Worm (Caenorhabditis elegans): ENCODE measurements around the gene mcm-3AP.
"Not testable (repeated sequence)": the region's sequence is repeated elsewhere in the genome, so short reads cannot be mapped to it uniquely, and the experiment has no call there.

The mcm-3AP gene

ce11 chrIV:7927852-7928251 is 20.6 kb upstream of the mcm-3AP start, which contains the start of gene gcy-8:
Gene gcy-8, plus strand, starts transcription at chrIV:7928152.
- TF ChIP-seq unc-62 (GFP tag; optimal IDR thresholded peaks at IDR 0.05), result no peak

ce11 chrIV:7931873-7932272 is 16.6 kb upstream of the mcm-3AP start:
- no peak for TF ChIP-seq unc-62 (GFP tag; optimal IDR thresholded peaks at IDR 0.05)

ce11 chrIV:7933733-7934132 is 14.7 kb upstream of the mcm-3AP start, which contains the start of gene bbs-2:
Gene bbs-2, plus strand, starts transcription at chrIV:7934033.
- no peak for TF ChIP-seq unc-62 (GFP tag; optimal IDR thresholded peaks at IDR 0.05)

ce11 chrIV:7938834-7939233 is 9.6 kb upstream of the mcm-3AP start, which contains the start of gene F20D12.7:
Gene F20D12.7, minus strand, starts transcription at chrIV:7938934.
- no peak for TF ChIP-seq unc-62 (GFP tag; optimal IDR thresholded peaks at IDR 0.05)

- TF ChIP-seq unc-62 (GFP tag; optimal IDR thresholded peaks at IDR 0.05), result no peak
Observed at ce11 chrIV:7940919-7941318, 7.6 kb upstream of the mcm-3AP start, which contains the start of gene exc-9. Gene exc-9, minus strand, starts transcription at chrIV:7941019.

ce11 chrIV:7943272-7943671 is 5.2 kb upstream of the mcm-3AP start:
- no peak for TF ChIP-seq unc-62 (GFP tag; optimal IDR thresholded peaks at IDR 0.05)

ce11 chrIV:7946457-7946856 is 2.0 kb upstream of the mcm-3AP start, which contains the start of gene czw-1:
Gene czw-1, minus strand, starts transcription at chrIV:7946825.
- no peak for TF ChIP-seq unc-62 (GFP tag; optimal IDR thresholded peaks at IDR 0.05)

- TF ChIP-seq unc-62 (GFP tag; optimal IDR thresholded peaks at IDR 0.05), result not testable (repeated sequence)
Observed at ce11 chrIV:7946899-7947499, 1.5 kb upstream of the mcm-3AP start, which contains the start of gene F20D12.12. Gene F20D12.12, plus strand, starts transcription at chrIV:7947440.

- TF ChIP-seq unc-62 (GFP tag; optimal IDR thresholded peaks at IDR 0.05), result no peak
Observed at ce11 chrIV:7954006-7954405, 5.5 kb downstream of the mcm-3AP start.

ce11 chrIV:7955849-7956248 is 7.4 kb downstream of the mcm-3AP start, which contains the start of gene ceh-19:
Gene ceh-19, minus strand, starts transcription at chrIV:7955949.
- no peak for TF ChIP-seq unc-62 (GFP tag; optimal IDR thresholded peaks at IDR 0.05)

- TF ChIP-seq unc-62 (GFP tag; optimal IDR thresholded peaks at IDR 0.05), result no peak
Observed at ce11 chrIV:7956643-7957317, 8.3 kb downstream of the mcm-3AP start, which contains the start of gene csr-1. Gene csr-1, plus strand, starts transcription at chrIV:7957267.

ce11 chrIV:7957504-7957903 is 9.0 kb downstream of the mcm-3AP start, which contains the start of gene frpr-10:
Gene frpr-10, plus strand, starts transcription at chrIV:7957804.
- TF ChIP-seq unc-62 (GFP tag; optimal IDR thresholded peaks at IDR 0.05), result no peak

- no peak for TF ChIP-seq unc-62 (GFP tag; optimal IDR thresholded peaks at IDR 0.05)
Observed at ce11 chrIV:7958092-7958491, 9.6 kb downstream of the mcm-3AP start.

- no peak for TF ChIP-seq unc-62 (GFP tag; optimal IDR thresholded peaks at IDR 0.05)
Observed at ce11 chrIV:7961889-7962342, 13.4 kb downstream of the mcm-3AP start.

ce11 chrIV:7967006-7967405 is 18.5 kb downstream of the mcm-3AP start, which contains the start of gene F57H12.5:
Gene F57H12.5, plus strand, starts transcription at chrIV:7967306.
- no peak for TF ChIP-seq unc-62 (GFP tag; optimal IDR thresholded peaks at IDR 0.05)

ce11 chrIV:7976210-7976609 is 27.7 kb downstream of the mcm-3AP start, which contains the start of gene F57H12.6:
Gene F57H12.6, minus strand, starts transcription at chrIV:7976310.
- TF ChIP-seq unc-62 (GFP tag; optimal IDR thresholded peaks at IDR 0.05), result no peak
